Fruit fly (Drosophila melanogaster): ENCODE measurements around the gene CG12259.

Gene CG12259

DNA sequence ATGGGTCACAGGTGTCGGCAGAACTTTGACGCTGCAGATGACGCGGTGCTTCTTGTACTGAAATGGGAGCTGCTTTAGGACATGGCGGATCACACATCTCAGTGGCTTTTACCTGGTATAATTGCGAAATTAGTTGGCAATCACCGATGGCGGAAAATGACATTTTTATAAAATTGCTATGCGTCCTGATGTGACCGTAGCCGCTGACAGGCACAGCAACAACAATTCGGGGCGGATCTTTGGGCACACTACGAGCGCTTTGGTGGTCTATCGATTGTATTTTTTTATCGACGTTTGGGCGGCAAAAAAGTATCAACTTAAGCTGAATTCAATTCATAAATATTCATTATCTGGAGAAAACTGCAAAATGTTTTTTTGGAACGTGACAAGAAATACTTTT is 33.0 kb upstream of the CG12259 start, which contains the start of gene CG4951 (continued):
- no peak for TF ChIP-seq Dek (tag; optimal IDR thresholded peaks at IDR 0.05)
- no peak for TF ChIP-seq insv (GFP tag; optimal IDR thresholded peaks at IDR 0.05)
- TF ChIP-seq Aef1 (GFP tag; IDR thresholded peaks at IDR 0.05): peak; percentile 94
- peak; percentile 26 for TF ChIP-seq YL-1 (GFP tag; optimal IDR thresholded peaks at IDR 0.05)
- 0 out of 2 replicates have a peak, but pooled peaks have one; percentile 23 for TF ChIP-seq ato (GFP tag; IDR thresholded peaks at IDR 0.05; ENCODE audit: partially characterized antibody)
- TF ChIP-seq stwl (tag; optimal IDR thresholded peaks at IDR 0.05): peak; percentile 64
- no peak for TF ChIP-seq CG16863 (GFP tag; optimal IDR thresholded peaks at IDR 0.05)
- no peak for TF ChIP-seq jumu (GFP tag; optimal IDR thresholded peaks at IDR 0.05)
- peak; percentile 1 for TF ChIP-seq Nf-YC (tag; optimal IDR thresholded peaks at IDR 0.05)
- TF ChIP-seq knrl (GFP tag; IDR thresholded peaks at IDR 0.05; ENCODE audit: partially characterized antibody): peak; percentile 32; the same call in 1 of the 3 replicates
- peak in 1 of 2 experiments; percentile 20 for TF ChIP-seq crp (GFP tag; optimal IDR thresholded peaks at IDR 0.05)
- peak; percentile 66 for TF ChIP-seq trem (tag; optimal IDR thresholded peaks at IDR 0.05)
- peak; percentile 68 for TF ChIP-seq CG15514 (GFP tag; optimal IDR thresholded peaks at IDR 0.05)
- peak; percentile 68 for TF ChIP-seq CG2116 (GFP tag; optimal IDR thresholded peaks at IDR 0.05)
- peak; percentile 47 for TF ChIP-seq HmgZ (tag; optimal IDR thresholded peaks at IDR 0.05)
- TF ChIP-seq pzg (GFP tag; optimal IDR thresholded peaks at IDR 0.05): peak; percentile 91
- TF ChIP-seq seq (GFP tag; IDR thresholded peaks at IDR 0.05): no peak
- no peak for TF ChIP-seq twi (tag; optimal IDR thresholded peaks at IDR 0.05)
- TF ChIP-seq CG13296 (GFP tag; optimal IDR thresholded peaks at IDR 0.05): no peak
- TF ChIP-seq gfzf (GFP tag; optimal IDR thresholded peaks at IDR 0.05): peak; percentile 79
- TF ChIP-seq CG17186 (GFP tag; optimal IDR thresholded peaks at IDR 0.05): peak; percentile 70
- TF ChIP-seq lbe (GFP tag; optimal IDR thresholded peaks at IDR 0.05): no peak
- peak; percentile 58 for TF ChIP-seq Sry-δ (GFP tag; optimal IDR thresholded peaks at IDR 0.05)
- peak; percentile 57 for TF ChIP-seq BEAF-32 (GFP tag; optimal IDR thresholded peaks at IDR 0.05)
- peak; percentile 36; the same call in 1 of the 3 replicates for TF ChIP-seq CG16813 (GFP tag; IDR thresholded peaks at IDR 0.05; ENCODE audit: partially characterized antibody)
- TF ChIP-seq CG34224 (GFP tag; IDR thresholded peaks at IDR 0.05; ENCODE audit: partially characterized antibody): peak; percentile 57; the same call in 2 of the 3 replicates
- peak; percentile 72 for TF ChIP-seq Ets97D (GFP tag; optimal IDR thresholded peaks at IDR 0.05)
- TF ChIP-seq NC2β (GFP tag; optimal IDR thresholded peaks at IDR 0.05): no peak
- peak; percentile 62; the same call in 1 of the 2 replicates for TF ChIP-seq nerfin-2 (GFP tag; IDR thresholded peaks at IDR 0.05; ENCODE audit: partially characterized antibody)
- no peak for TF ChIP-seq ERR (GFP tag; optimal IDR thresholded peaks at IDR 0.05)
- no peak for TF ChIP-seq aop (GFP tag; IDR thresholded peaks at IDR 0.05)
- no peak for TF ChIP-seq Atf-2 (GFP tag; optimal IDR thresholded peaks at IDR 0.05)
- TF ChIP-seq Dll (GFP tag; IDR thresholded peaks at IDR 0.05; ENCODE audit: partially characterized antibody): peak; percentile 62; the same call in 2 of the 4 replicates
- 0 out of 3 replicates have a peak, but pooled peaks have one; percentile 17 for TF ChIP-seq CG34422 (GFP tag; IDR thresholded peaks at IDR 0.05)
- TF ChIP-seq tna (GFP tag; IDR thresholded peaks at IDR 0.05; ENCODE audit: partially characterized antibody): peak; percentile 57; the same call in 1 of the 2 replicates

DNA sequence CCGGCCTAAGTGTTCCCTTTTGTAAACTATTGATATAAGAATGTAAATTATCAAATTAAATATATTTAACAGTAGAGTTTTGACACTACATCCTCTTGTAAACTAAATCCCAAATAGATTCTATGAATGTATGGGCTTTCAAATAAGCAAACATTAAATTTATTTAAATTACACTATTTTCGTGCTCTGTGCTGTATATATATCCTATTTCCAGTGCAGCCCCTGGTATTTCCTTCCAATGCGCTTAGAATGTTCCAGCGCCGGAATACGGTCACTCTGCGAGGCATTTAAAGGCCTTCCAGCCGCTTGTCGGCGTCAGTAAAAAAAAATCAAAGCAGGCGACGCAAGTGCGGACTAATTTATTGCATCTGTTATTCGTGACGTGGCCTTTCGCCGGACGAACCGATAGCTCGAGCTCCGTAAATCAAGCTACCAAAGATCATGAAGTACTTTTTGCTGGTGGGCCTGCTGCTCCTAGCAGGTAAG is 27.6 kb upstream of the CG12259 start, which contains the start of gene Gp93:
Gene Gp93 (plus strand): TSS at position 291 of the 486 bp plus-strand sequence.
- TF ChIP-seq pzg (GFP tag; optimal IDR thresholded peaks at IDR 0.05): peak; percentile 48
- peak; percentile 26; the same call in 1 of the 3 replicates for TF ChIP-seq CG34224 (GFP tag; IDR thresholded peaks at IDR 0.05; ENCODE audit: partially characterized antibody)
- TF ChIP-seq CoRest (tag; optimal IDR thresholded peaks at IDR 0.05): peak; percentile 74
- TF ChIP-seq klu (GFP tag; IDR thresholded peaks at IDR 0.05): peak; percentile 19; the same call in 1 of the 2 replicates
- peak; percentile 58 for TF ChIP-seq Chrac-16 (GFP tag; optimal IDR thresholded peaks at IDR 0.05)
- TF ChIP-seq CG6272 (GFP tag; IDR thresholded peaks at IDR 0.05): peak; percentile 40; the same call in 1 of the 2 replicates
- peak; percentile 82 for TF ChIP-seq sd (tag; optimal IDR thresholded peaks at IDR 0.05)
- no peak for TF ChIP-seq CG14860 (GFP tag; IDR thresholded peaks at IDR 0.05; ENCODE audit: partially characterized antibody)
- TF ChIP-seq her (GFP tag; optimal IDR thresholded peaks at IDR 0.05): peak; percentile 18
- TF ChIP-seq CHES-1-like (GFP tag; optimal IDR thresholded peaks at IDR 0.05): peak; percentile 55
- TF ChIP-seq dimm (GFP tag; IDR thresholded peaks at IDR 0.05): peak; percentile 16; the same call in 1 of the 2 replicates
- 0 out of 3 replicates have a peak, but pooled peaks have one; percentile 15 for TF ChIP-seq CG11695 (GFP tag; IDR thresholded peaks at IDR 0.05)
- peak; percentile 37; the same call in 1 of the 2 replicates for TF ChIP-seq Adf1 (GFP tag; IDR thresholded peaks at IDR 0.05)
- TF ChIP-seq HLH3B (GFP tag; IDR thresholded peaks at IDR 0.05): peak; percentile 49
- peak; percentile 34 for TF ChIP-seq CG6765 (GFP tag; optimal IDR thresholded peaks at IDR 0.05)
- peak; percentile 69 for TF ChIP-seq CG13424 (tag; optimal IDR thresholded peaks at IDR 0.05)

All from whole organism, embryonic.